Worm (Caenorhabditis elegans) whole organism, L4 larva: ENCODE measurements around the gene K08C7.4.

Experiments used
- T20F7.1 ChIP-seq: fragments of 200-800 bp; sonication (Bioruptor generic); optimal IDR thresholded peaks from 2 replicates; lab custom pipeline; 2018; ENCODE audit warnings: mild to moderate bottlenecking, missing genetic modification characterization, missing compliant biosample characterization
- Y105C5A.15 ChIP-seq: fragments of 200-800 bp; sonication (Bioruptor generic); IDR thresholded peaks from 2 replicates; pipeline ENCODE4 v1.3.6; 2022; ENCODE audit warnings: missing genetic modification characterization, missing compliant biosample characterization
- ZK546.5 ChIP-seq, 2 experiments: sonication (generic microtip); optimal IDR thresholded peaks; 2 replicates each; lab custom pipeline; 2017; ENCODE audit warnings: missing biosample characterization in 2 of 2, missing genetic modification characterization in 2 of 2
- aha-1 ChIP-seq: fragments of 150-350 bp; peaks from one replicate; lab custom pipeline; 2014; ENCODE audit warnings: missing biosample characterization, missing genetic modification characterization
- ama-1 ChIP-seq: fragments of 150-350 bp; optimal IDR thresholded peaks from 2 replicates; lab custom pipeline; 2014; ENCODE audit warnings: inconsistent platforms, mixed read lengths
- attf-4 ChIP-seq: sonication (generic microtip); optimal IDR thresholded peaks from 3 replicates; lab custom pipeline; 2017; ENCODE audit warnings: missing biosample characterization, missing genetic modification characterization
- ceh-20 ChIP-seq: fragments of 200-800 bp; sonication (Bioruptor generic); IDR thresholded peaks from 2 replicates; pipeline ENCODE4 v1.3.6; 2022; ENCODE audit warnings: missing genetic modification reagents, missing genetic modification characterization, missing compliant biosample characterization
- ces-1 ChIP-seq: fragments of 150-350 bp; sonication (generic microtip); optimal IDR thresholded peaks from 4 replicates; lab custom pipeline; 2014; ENCODE audit warnings: missing biosample characterization, missing genetic modification reagents, missing genetic modification characterization
- cey-2 ChIP-seq: sonication (generic microtip); optimal IDR thresholded peaks from 3 replicates; lab custom pipeline; 2017; ENCODE audit warnings: missing genetic modification characterization, mild to moderate bottlenecking, missing compliant biosample characterization, antibody characterized with exemption, borderline replicate concordance; ENCODE audit not compliant: insufficient read depth
- daf-12 ChIP-seq: fragments of 150-350 bp; optimal IDR thresholded peaks from 2 replicates; lab custom pipeline; 2014; ENCODE audit warnings: missing biosample characterization, missing genetic modification reagents, missing genetic modification characterization
- dmd-6 ChIP-seq: fragments of 200-800 bp; sonication (Bioruptor generic); IDR thresholded peaks from 2 replicates; pipeline ENCODE4 v1.3.6; 2022; ENCODE audit warnings: missing genetic modification reagents, missing genetic modification characterization, missing compliant biosample characterization
- dmd-8 ChIP-seq: fragments of 200-800 bp; sonication (Bioruptor generic); IDR thresholded peaks from 2 replicates; pipeline ENCODE4 v1.3.6; 2022; ENCODE audit warnings: missing genetic modification characterization, missing compliant biosample characterization
- dve-1 ChIP-seq: sonication (generic microtip); optimal IDR thresholded peaks from 2 replicates; lab custom pipeline; 2017; ENCODE audit warnings: antibody characterized with exemption, mild to moderate bottlenecking, missing genetic modification characterization, missing compliant biosample characterization; ENCODE audit not compliant: insufficient read depth
- egl-27 ChIP-seq: sonication (generic microtip); optimal IDR thresholded peaks from 3 replicates; lab custom pipeline; 2017; ENCODE audit warnings: missing biosample characterization, missing genetic modification reagents, missing genetic modification characterization
- hlh-11 ChIP-seq: fragments of 200-800 bp; sonication (Bioruptor generic); optimal IDR thresholded peaks from 2 replicates; lab custom pipeline; 2018; ENCODE audit warnings: mild to moderate bottlenecking, missing genetic modification characterization, missing compliant biosample characterization
- hlh-30 ChIP-seq: sonication (generic microtip); optimal IDR thresholded peaks from 2 replicates; lab custom pipeline; 2017; ENCODE audit warnings: antibody characterized with exemption, mild to moderate bottlenecking, missing genetic modification characterization, missing compliant biosample characterization; ENCODE audit not compliant: insufficient read depth
- lim-7 ChIP-seq: fragments of 200-800 bp; sonication (Bioruptor generic); IDR thresholded peaks from 2 replicates; pipeline ENCODE4 v1.3.6; 2022; ENCODE audit warnings: missing genetic modification characterization, missing compliant biosample characterization
- lin-13 ChIP-seq: fragments of 150-350 bp; optimal IDR thresholded peaks from 2 replicates; lab custom pipeline; 2014; ENCODE audit warnings: missing biosample characterization, missing genetic modification reagents, missing genetic modification characterization
- mdl-1 ChIP-seq, 2 experiments: fragments of 150-350 bp in 1 of 2; sonication (generic microtip) in 1 of 2; optimal IDR thresholded peaks; 2 replicates each; lab custom pipeline; 2014 to 2017; ENCODE audit warnings: missing biosample characterization in 2 of 2, missing genetic modification characterization in 2 of 2
- mxl-2 ChIP-seq: fragments of 200-800 bp; sonication (Bioruptor generic); conservative IDR thresholded peaks from 2 replicates; pipeline ENCODE4 v1.3.6; 2022; ENCODE audit warnings: missing genetic modification reagents, missing genetic modification characterization, missing compliant biosample characterization
- nhr-28 ChIP-seq: fragments of 150-350 bp; optimal IDR thresholded peaks from 2 replicates; lab custom pipeline; 2014; ENCODE audit warnings: missing biosample characterization, missing genetic modification characterization
- nhr-41 ChIP-seq: fragments of 200-800 bp; sonication (Bioruptor generic); IDR thresholded peaks from 2 replicates; pipeline ENCODE4 v1.3.6; 2022; ENCODE audit warnings: missing genetic modification reagents, missing genetic modification characterization, missing compliant biosample characterization
- nhr-48 ChIP-seq: sonication (generic microtip); optimal IDR thresholded peaks from 2 replicates; lab custom pipeline; 2016; ENCODE audit warnings: mild to moderate bottlenecking, missing genetic modification characterization, missing compliant biosample characterization
- nhr-6 ChIP-seq: fragments of 150-350 bp; optimal IDR thresholded peaks from 2 replicates; lab custom pipeline; 2014; ENCODE audit warnings: missing biosample characterization, missing genetic modification characterization
- nhr-76 ChIP-seq: fragments of 150-350 bp; optimal IDR thresholded peaks from 2 replicates; lab custom pipeline; 2014; ENCODE audit warnings: missing biosample characterization, missing genetic modification characterization
- nhr-77 ChIP-seq: fragments of 150-350 bp; optimal IDR thresholded peaks from 2 replicates; lab custom pipeline; 2014; ENCODE audit warnings: missing biosample characterization, missing genetic modification characterization
- pqm-1 ChIP-seq: sonication (generic microtip); optimal IDR thresholded peaks from 2 replicates; lab custom pipeline; 2017; ENCODE audit warnings: missing biosample characterization, missing genetic modification characterization
- rbr-2 ChIP-seq: sonication (generic microtip); optimal IDR thresholded peaks from 2 replicates; lab custom pipeline; 2016; ENCODE audit warnings: missing genotype, missing genetic modification characterization, missing compliant biosample characterization
- sdz-12 ChIP-seq: fragments of 200-800 bp; sonication (Bioruptor generic); optimal IDR thresholded peaks from 2 replicates; lab custom pipeline; 2018; ENCODE audit warnings: mild to moderate bottlenecking, missing genetic modification characterization, missing compliant biosample characterization
- set-16 ChIP-seq: fragments of 200-800 bp; sonication (Bioruptor generic); IDR thresholded peaks from 2 replicates; pipeline ENCODE4 v1.3.6; 2022; ENCODE audit warnings: missing genetic modification reagents, missing genetic modification characterization, missing compliant biosample characterization
- snpc-4 ChIP-seq: fragments of 150-350 bp; optimal IDR thresholded peaks from 2 replicates; lab custom pipeline; 2014; ENCODE audit warnings: missing biosample characterization, missing genetic modification characterization
- unc-130 ChIP-seq: sonication (generic microtip); optimal IDR thresholded peaks from 2 replicates; lab custom pipeline; 2016; ENCODE audit warnings: missing genetic modification reagents, missing genetic modification characterization, missing compliant biosample characterization
- unc-62 ChIP-seq, 3 experiments: fragments of 150-350 bp in 1 of 3; sonication (generic microtip); optimal IDR thresholded peaks in 2 of 3; peaks in 1 of 3; 1 replicate in 1 of 3; 2 replicates in 2 of 3; lab custom pipeline; 2014 to 2017; ENCODE audit warnings: missing biosample characterization in 3 of 3, missing genetic modification characterization in 3 of 3, missing genetic modification reagents in 3 of 3, missing genotype in 1 of 3
- zfp-2 ChIP-seq: sonication (generic microtip); optimal IDR thresholded peaks from 2 replicates; lab custom pipeline; 2016; ENCODE audit warnings: mild to moderate bottlenecking, missing genetic modification characterization, missing compliant biosample characterization
- zip-11 ChIP-seq: fragments of 200-800 bp; sonication (Bioruptor generic); IDR thresholded peaks from 2 replicates; pipeline ENCODE4 v1.3.6; 2022; ENCODE audit warnings: missing genetic modification characterization, missing compliant biosample characterization
- ztf-7 ChIP-seq: fragments of 150-350 bp; optimal IDR thresholded peaks from 2 replicates; lab custom pipeline; 2014; ENCODE audit warnings: missing biosample characterization, missing genetic modification characterization

The K08C7.4 gene

DNA sequence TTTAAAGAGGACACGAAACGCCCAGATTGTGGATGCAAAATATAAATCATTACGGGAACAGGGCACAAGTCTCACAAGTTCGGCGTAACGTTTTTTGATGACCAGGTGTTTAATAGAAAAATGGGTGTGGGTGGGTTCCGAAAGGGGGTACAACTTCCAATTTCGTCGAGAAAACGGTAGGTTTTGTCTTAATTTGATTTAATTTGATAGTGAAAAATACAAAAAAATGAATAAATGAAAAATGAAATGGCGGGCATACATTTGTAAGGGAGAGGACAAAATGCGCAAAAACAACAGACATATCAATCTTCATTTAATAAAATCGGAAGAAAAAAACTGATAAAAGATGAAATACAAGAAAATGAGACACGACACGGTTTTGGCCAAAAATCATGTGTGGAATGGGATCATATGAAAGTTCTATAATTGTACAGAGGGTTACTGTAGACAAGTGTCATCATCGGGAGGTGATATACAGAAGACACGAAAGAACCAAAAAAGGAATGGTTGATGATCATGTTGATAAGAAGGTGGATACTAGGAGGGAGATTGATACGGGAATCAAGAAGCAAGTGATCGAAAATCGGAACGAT is 21.7 kb upstream of the K08C7.4 start:
- TF ChIP-seq unc-62 (GFP tag; optimal IDR thresholded peaks at IDR 0.05 in 1 of 2; lab: Kevin White, UChicago) (peak in 1 of 2 experiments; percentile 58), unc-62 (tag; optimal IDR thresholded peaks at IDR 0.05; lab: Kevin White, UChicago) (no peak), ceh-20 (GFP tag; lab: Robert Waterston, UW) (0 out of 2 replicates have a peak, but pooled peaks have one; percentile 57), mdl-1 (tag; optimal IDR thresholded peaks at IDR 0.05; lab: Kevin White, UChicago) (peak in 1 of 2 experiments; percentile 55), hlh-11 (tag; lab: Kevin White, UChicago) (peak; percentile 62), nhr-48 (tag; lab: Kevin White, UChicago) (peak; percentile 4), zip-11 (no peak), unc-130 (GFP tag; lab: Kevin White, UChicago) (no peak), rbr-2 (tag; lab: Kevin White, UChicago) (no peak), hlh-30 (tag; lab: Kevin White, UChicago) (peak; percentile 69), nhr-28 (tag; lab: Kevin White, UChicago) (peak; percentile 60), ztf-7 (tag; lab: Kevin White, UChicago) (no peak)

DNA sequence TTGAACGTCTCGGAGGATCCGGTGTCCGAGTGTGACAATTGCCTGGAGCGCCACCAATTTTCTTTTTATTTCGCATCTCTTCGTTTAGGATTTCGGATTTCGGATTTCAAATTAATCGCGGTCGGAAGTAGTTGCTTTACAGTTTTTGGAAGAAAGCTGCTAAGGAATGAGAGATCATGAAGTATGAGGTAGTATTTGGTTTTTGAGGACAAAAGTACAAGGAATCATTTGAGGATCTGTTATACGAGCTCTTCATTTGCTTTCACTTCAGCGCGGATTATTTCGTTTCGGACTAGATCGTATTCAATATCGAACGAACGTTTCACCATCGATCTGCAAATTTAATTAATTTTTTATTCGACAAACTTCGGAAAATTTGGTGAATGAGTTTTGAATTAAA is 19.4 kb upstream of the K08C7.4 start, which contains the start of gene R102.11:
Gene R102.11, minus strand, starts transcription at position 101 of the 400 bp plus-strand sequence.
- TF ChIP-seq cey-2 (tag; lab: Kevin White, UChicago) (no peak), nhr-77 (no peak), T20F7.1 (GFP tag; lab: Kevin White, UChicago) (no peak), egl-27 (tag; lab: Kevin White, UChicago) (no peak), nhr-41 (GFP tag; lab: Robert Waterston, UW) (no peak), attf-4 (tag; lab: Kevin White, UChicago) (no peak), sdz-12 (no peak), Y105C5A.15 (GFP tag; lab: Robert Waterston, UW) (no peak), ces-1 (GFP tag; lab: Kevin White, UChicago) (no peak), aha-1 (tag; lab: Kevin White, UChicago) (no peak), ztf-7 (tag; lab: Kevin White, UChicago) (no peak), snpc-4 (tag; lab: Kevin White, UChicago) (no peak), zfp-2 (tag; lab: Kevin White, UChicago) (no peak), dmd-8 (GFP tag; lab: Robert Waterston, UW) (no peak), mdl-1 (tag; optimal IDR thresholded peaks at IDR 0.05; lab: Kevin White, UChicago) (no peak), ZK546.5 (tag; optimal IDR thresholded peaks at IDR 0.05; lab: Kevin White, UChicago) (no peak), nhr-76 (tag; lab: Kevin White, UChicago) (no peak), ama-1 (no peak), nhr-6 (tag; lab: Kevin White, UChicago) (no peak)

DNA sequence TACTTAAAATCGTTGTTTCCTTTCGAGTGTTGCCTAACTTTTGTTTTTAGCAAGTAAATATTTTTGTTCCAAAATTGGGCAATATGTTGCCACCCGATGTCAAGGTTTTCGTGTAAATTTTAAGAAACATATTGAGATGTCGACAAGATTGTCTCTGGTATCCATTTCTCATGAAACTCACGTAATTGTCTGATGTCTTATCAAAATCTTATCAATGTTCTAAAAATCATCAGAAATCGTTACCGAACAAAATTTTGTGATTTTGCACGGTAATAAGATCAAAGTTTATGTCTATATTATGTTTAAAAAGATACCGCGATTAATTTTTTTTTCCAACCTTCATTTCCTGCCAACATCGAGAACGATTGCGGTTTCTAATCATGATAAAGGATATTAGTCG is 18.7 kb upstream of the K08C7.4 start:
- peak; percentile 86 for TF ChIP-seq aha-1 (tag; lab: Kevin White, UChicago)
- TF ChIP-seq daf-12 = no peak
- peak; percentile 51 for TF ChIP-seq T20F7.1 (GFP tag; lab: Kevin White, UChicago)
- TF ChIP-seq set-16 (GFP tag; lab: Robert Waterston, UW) = no peak
- peak; percentile 20; the same call in 1 of the 2 replicates for TF ChIP-seq dmd-6
- no peak for TF ChIP-seq pqm-1 (tag; lab: Kevin White, UChicago)
- peak; percentile 18 for TF ChIP-seq dve-1 (tag; lab: Kevin White, UChicago)
- no peak for TF ChIP-seq mxl-2 (GFP tag; lab: Robert Waterston, UW)
- TF ChIP-seq, all 104 proteins: peak for 4

DNA sequence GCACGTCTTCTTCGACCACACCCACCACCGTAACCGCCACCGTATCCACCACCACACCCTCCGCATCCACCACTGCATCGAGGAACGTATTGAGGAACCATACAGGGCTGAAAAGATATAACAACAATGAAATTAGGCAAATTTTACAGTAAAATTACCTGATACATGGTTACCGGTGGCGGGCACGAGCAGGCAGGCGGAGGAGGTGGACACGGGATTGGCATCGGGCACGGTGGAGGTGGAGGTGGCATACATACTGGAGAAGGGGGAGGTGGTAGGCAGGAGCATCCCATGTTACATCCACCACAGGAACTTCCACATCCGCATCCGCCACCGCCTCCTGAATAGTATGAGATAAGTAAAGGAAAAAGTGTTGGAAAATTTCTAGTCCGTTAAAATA is 18.2 kb upstream of the K08C7.4 start:
- peak; percentile 68 for TF ChIP-seq set-16 (GFP tag; lab: Robert Waterston, UW)
- peak in 1 of 2 experiments; percentile 17 for TF ChIP-seq unc-62 (GFP tag; optimal IDR thresholded peaks at IDR 0.05 in 1 of 2; lab: Kevin White, UChicago)
- TF ChIP-seq unc-62 (tag; optimal IDR thresholded peaks at IDR 0.05; lab: Kevin White, UChicago) = no peak
- TF ChIP-seq lin-13 (GFP tag; lab: Kevin White, UChicago) = no peak
- TF ChIP-seq dmd-8 (GFP tag; lab: Robert Waterston, UW) = 0 out of 2 replicates have a peak, but pooled peaks have one; percentile 55
- TF ChIP-seq lim-7 (GFP tag; lab: Robert Waterston, UW) = 0 out of 2 replicates have a peak, but pooled peaks have one; percentile 39
